Fruit fly (Drosophila melanogaster) whole organism, prepupa: Measurements from ENCODE around the gene bchs.

Experiments used
- Blimp-1 ChIP-seq: fragments of 200-800 bp; sonication (Bioruptor generic); optimal IDR thresholded peaks from 3 replicates; lab custom pipeline; 2017; ENCODE audit warnings: missing biosample characterization, missing genetic modification characterization, mild to moderate bottlenecking, moderate library complexity, missing genetic modification reagents
- CG10631 ChIP-seq: fragments of 200-800 bp; sonication (Bioruptor generic); optimal IDR thresholded peaks from 2 replicates; lab custom pipeline; 2016; ENCODE audit warnings: missing biosample characterization, missing genetic modification characterization
- CG10669 ChIP-seq: fragments of 200-800 bp; sonication (Bioruptor generic); optimal IDR thresholded peaks from 3 replicates; lab custom pipeline; 2018; ENCODE audit warnings: missing biosample characterization, mild to moderate bottlenecking, missing genetic modification characterization, moderate library complexity
- CG11294 ChIP-seq: fragments of 200-800 bp; sonication (Bioruptor generic); IDR thresholded peaks from 2 replicates; pipeline ENCODE4 v1.3.6; 2022; ENCODE audit warnings: missing biosample characterization, missing genetic modification characterization
- CG11762 ChIP-seq: fragments of 200-800 bp; sonication (Bioruptor generic); optimal IDR thresholded peaks from 3 replicates; lab custom pipeline; 2016; ENCODE audit warnings: missing biosample characterization, missing genetic modification characterization; ENCODE audit not compliant: insufficient read depth
- CG11902 ChIP-seq: fragments of 200-800 bp; sonication (Bioruptor generic); optimal IDR thresholded peaks from 3 replicates; lab custom pipeline; 2016; ENCODE audit warnings: missing biosample characterization, missing genetic modification characterization
- CG1621 ChIP-seq: fragments of 200-800 bp; sonication (Bioruptor generic); optimal IDR thresholded peaks from 3 replicates; lab custom pipeline; 2018; ENCODE audit warnings: missing biosample characterization, mild to moderate bottlenecking, missing genetic modification characterization
- CG16779 ChIP-seq: fragments of 200-800 bp; sonication (Bioruptor generic); optimal IDR thresholded peaks from 3 replicates; lab custom pipeline; 2017; ENCODE audit warnings: missing biosample characterization, mild to moderate bottlenecking, missing genetic modification characterization
- CG3032 ChIP-seq: fragments of 200-800 bp; optimal IDR thresholded peaks from 2 replicates; lab custom pipeline; 2019; ENCODE audit warnings: missing biosample characterization, mild to moderate bottlenecking, missing genetic modification characterization, moderate library complexity
- CG31627 ChIP-seq: fragments of 200-800 bp; sonication (Bioruptor generic); optimal IDR thresholded peaks from 3 replicates; lab custom pipeline; 2016; ENCODE audit warnings: missing biosample characterization, missing genetic modification characterization
- CG32006 ChIP-seq: fragments of 200-800 bp; sonication (Bioruptor generic); optimal IDR thresholded peaks from 3 replicates; lab custom pipeline; 2017; ENCODE audit warnings: missing biosample characterization, mild to moderate bottlenecking, missing genetic modification characterization
- CG34406 ChIP-seq: fragments of 200-800 bp; sonication (Bioruptor generic); optimal IDR thresholded peaks from 3 replicates; lab custom pipeline; 2016; ENCODE audit warnings: missing biosample characterization, missing genetic modification characterization
- CG3919 ChIP-seq: fragments of 200-800 bp; sonication (Bioruptor generic); optimal IDR thresholded peaks from 3 replicates; lab custom pipeline; 2016; ENCODE audit warnings: missing biosample characterization, missing genetic modification characterization
- CG4318 ChIP-seq: fragments of 200-800 bp; sonication (Bioruptor generic); optimal IDR thresholded peaks from 3 replicates; lab custom pipeline; 2017; ENCODE audit warnings: missing biosample characterization, mild to moderate bottlenecking, missing genetic modification characterization
- CG6163 ChIP-seq: fragments of 200-800 bp; sonication (Bioruptor generic); IDR thresholded peaks from 3 replicates; pipeline ENCODE4 v1.3.6; 2022; ENCODE audit warnings: missing biosample characterization, missing genetic modification characterization
- CG6276 ChIP-seq: fragments of 200-800 bp; sonication (Bioruptor generic); optimal IDR thresholded peaks from 2 replicates; lab custom pipeline; 2017; ENCODE audit warnings: missing biosample characterization, mild to moderate bottlenecking, missing genetic modification characterization
- CG6792 ChIP-seq: fragments of 200-800 bp; sonication (Bioruptor generic); optimal IDR thresholded peaks from 3 replicates; lab custom pipeline; 2016; ENCODE audit warnings: missing biosample characterization, missing genetic modification characterization
- CG7368 ChIP-seq: fragments of 200-800 bp; sonication (Bioruptor generic); optimal IDR thresholded peaks from 3 replicates; lab custom pipeline; 2016; ENCODE audit warnings: missing biosample characterization, missing genetic modification characterization
- CG8119 ChIP-seq: fragments of 200-800 bp; sonication (Bioruptor generic); IDR thresholded peaks from 3 replicates; pipeline ENCODE4 v1.3.6; 2022; ENCODE audit warnings: missing biosample characterization, missing genetic modification characterization
- CG8319 ChIP-seq: fragments of 200-800 bp; sonication (Bioruptor generic); optimal IDR thresholded peaks from 3 replicates; lab custom pipeline; 2016; ENCODE audit warnings: missing biosample characterization, missing genetic modification characterization
- CG8632 ChIP-seq: fragments of 200-800 bp; sonication (Bioruptor generic); optimal IDR thresholded peaks from 3 replicates; lab custom pipeline; 2016; ENCODE audit warnings: missing biosample characterization, missing genetic modification characterization
- CG9139 ChIP-seq: fragments of 200-800 bp; sonication (Bioruptor generic); optimal IDR thresholded peaks from 3 replicates; lab custom pipeline; 2017; ENCODE audit warnings: missing biosample characterization, mild to moderate bottlenecking, missing genetic modification characterization
- Eip78C ChIP-seq: fragments of 200-800 bp; sonication (Bioruptor generic); peaks from one replicate; lab custom pipeline; 2016; ENCODE audit warnings: missing biosample characterization, missing genetic modification characterization
- Ets21C ChIP-seq: fragments of 200-800 bp; sonication (Bioruptor generic); optimal IDR thresholded peaks from 3 replicates; lab custom pipeline; 2016; ENCODE audit warnings: missing biosample characterization, missing genetic modification characterization
- Ets96B ChIP-seq: fragments of 200-800 bp; optimal IDR thresholded peaks from 2 replicates; lab custom pipeline; 2019; ENCODE audit warnings: missing biosample characterization, mild to moderate bottlenecking, missing genetic modification characterization, moderate library complexity
- Gug ChIP-seq: fragments of 200-800 bp; sonication (Bioruptor generic); IDR thresholded peaks from 2 replicates; pipeline ENCODE4 v1.3.6; 2022; ENCODE audit warnings: missing biosample characterization, missing genetic modification characterization
- Hr4 ChIP-seq: fragments of 200-800 bp; sonication (Bioruptor generic); optimal IDR thresholded peaks from 3 replicates; lab custom pipeline; 2016; ENCODE audit warnings: missing biosample characterization, missing genetic modification characterization
- Lpt ChIP-seq: fragments of 200-800 bp; sonication (Bioruptor generic); optimal IDR thresholded peaks from 3 replicates; lab custom pipeline; 2016; ENCODE audit warnings: missing biosample characterization, missing genetic modification characterization
- Met ChIP-seq: fragments of 200-800 bp; sonication (Bioruptor generic); optimal IDR thresholded peaks from 3 replicates; lab custom pipeline; 2016; ENCODE audit warnings: missing biosample characterization, missing genetic modification characterization
- OdsH ChIP-seq: fragments of 200-800 bp; sonication (Bioruptor generic); optimal IDR thresholded peaks from 3 replicates; lab custom pipeline; 2016; ENCODE audit warnings: missing biosample characterization, missing genetic modification characterization
- Smox ChIP-seq: fragments of 200-800 bp; sonication (Bioruptor generic); optimal IDR thresholded peaks from 3 replicates; lab custom pipeline; 2016; ENCODE audit warnings: missing biosample characterization, missing genetic modification characterization
- Sox102F ChIP-seq: fragments of 200-800 bp; sonication (Bioruptor generic); optimal IDR thresholded peaks from 2 replicates; lab custom pipeline; 2016; ENCODE audit warnings: missing biosample characterization, mild to moderate bottlenecking, missing genetic modification characterization
- Sox14 ChIP-seq: fragments of 200-800 bp; sonication (Bioruptor generic); optimal IDR thresholded peaks from 3 replicates; lab custom pipeline; 2016; ENCODE audit warnings: missing biosample characterization, missing genetic modification characterization
- Sox15 ChIP-seq: fragments of 200-800 bp; sonication (Bioruptor generic); optimal IDR thresholded peaks from 3 replicates; lab custom pipeline; 2016; ENCODE audit warnings: missing biosample characterization, missing genetic modification characterization
- achi ChIP-seq: fragments of 200-800 bp; sonication (Bioruptor generic); optimal IDR thresholded peaks from 3 replicates; lab custom pipeline; 2016; ENCODE audit warnings: missing biosample characterization, missing genetic modification characterization
- cyc ChIP-seq: fragments of 200-800 bp; sonication (Bioruptor generic); optimal IDR thresholded peaks from 3 replicates; lab custom pipeline; 2016; ENCODE audit warnings: missing biosample characterization, missing genetic modification characterization
- dac ChIP-seq: fragments of 200-800 bp; sonication (Bioruptor generic); optimal IDR thresholded peaks from 2 replicates; lab custom pipeline; 2017; ENCODE audit warnings: missing biosample characterization, mild to moderate bottlenecking, missing genetic modification characterization
- dsx ChIP-seq: fragments of 200-800 bp; optimal IDR thresholded peaks from 3 replicates; lab custom pipeline; 2019; ENCODE audit warnings: missing biosample characterization, mild to moderate bottlenecking, missing genetic modification characterization, moderate library complexity; ENCODE audit not compliant: poor library complexity, severe bottlenecking
- eg ChIP-seq: fragments of 200-800 bp; sonication (Bioruptor generic); IDR thresholded peaks from 3 replicates; pipeline ENCODE4 v1.3.6; 2022; ENCODE audit warnings: missing biosample characterization, missing genetic modification characterization
- esn ChIP-seq: fragments of 200-800 bp; sonication (Bioruptor generic); optimal IDR thresholded peaks from 2 replicates; lab custom pipeline; 2016; ENCODE audit warnings: missing biosample characterization, mild to moderate bottlenecking, missing genetic modification characterization, moderate library complexity
- fd59A ChIP-seq: fragments of 200-800 bp; sonication (Bioruptor generic); optimal IDR thresholded peaks from 2 replicates; lab custom pipeline; 2017; ENCODE audit warnings: missing biosample characterization, mild to moderate bottlenecking, missing genetic modification characterization, missing genetic modification reagents
- fd85E ChIP-seq: fragments of 200-800 bp; sonication (Bioruptor generic); optimal IDR thresholded peaks from 3 replicates; lab custom pipeline; 2016; ENCODE audit warnings: missing biosample characterization, missing genetic modification characterization
- fkh ChIP-seq: fragments of 200-800 bp; sonication (Bioruptor generic); optimal IDR thresholded peaks from 3 replicates; lab custom pipeline; 2017; ENCODE audit warnings: missing biosample characterization, mild to moderate bottlenecking, missing genetic modification characterization, moderate library complexity
- lz ChIP-seq: fragments of 200-800 bp; sonication (Bioruptor generic); optimal IDR thresholded peaks from 3 replicates; lab custom pipeline; 2016; ENCODE audit warnings: missing biosample characterization, missing genetic modification characterization
- net ChIP-seq: fragments of 200-800 bp; sonication (Bioruptor generic); optimal IDR thresholded peaks from 3 replicates; lab custom pipeline; 2016; ENCODE audit warnings: missing biosample characterization, missing genetic modification characterization
- pdm3 ChIP-seq: fragments of 200-800 bp; sonication (Bioruptor generic); optimal IDR thresholded peaks from 3 replicates; lab custom pipeline; 2016; ENCODE audit warnings: missing biosample characterization, missing genetic modification characterization
- ss ChIP-seq, 2 experiments: fragments of 200-800 bp; sonication (Bioruptor generic); optimal IDR thresholded peaks; 2 replicates in 1 of 2; 3 replicates in 1 of 2; lab custom pipeline; 2017 to 2018; ENCODE audit warnings: mild to moderate bottlenecking in 2 of 2, missing biosample characterization in 2 of 2, missing genetic modification characterization in 2 of 2, moderate library complexity in 1 of 2
- svp ChIP-seq: fragments of 200-800 bp; sonication (Bioruptor generic); peaks from one replicate; lab custom pipeline; 2016; ENCODE audit warnings: missing biosample characterization, missing genetic modification characterization
- topi ChIP-seq: fragments of 200-800 bp; sonication (Bioruptor generic); optimal IDR thresholded peaks from 3 replicates; lab custom pipeline; 2016; ENCODE audit warnings: missing biosample characterization, missing genetic modification characterization
- vri ChIP-seq: fragments of 200-800 bp; sonication (Bioruptor generic); optimal IDR thresholded peaks from 3 replicates; lab custom pipeline; 2016; ENCODE audit warnings: missing biosample characterization, mild to moderate bottlenecking, missing genetic modification characterization

The bchs gene

dm6 chr2L:5879363-5879934, 27.5 kb upstream of the bchs start, which contains the start of gene rau (continued):
- peak; percentile 43 for TF ChIP-seq lz
- peak; percentile 59 for TF ChIP-seq CG7368 (GFP tag; lab: Kevin White, UChicago)
- TF ChIP-seq topi (GFP tag; lab: Kevin White, UChicago): peak; percentile 45
- TF ChIP-seq CG11762: peak; percentile 64
- peak; percentile 84 for TF ChIP-seq eg (GFP tag; lab: Robert Waterston, UW)
- TF ChIP-seq Met (GFP tag; lab: Kevin White, UChicago): peak; percentile 72
- peak; percentile 80 for TF ChIP-seq svp
- peak; percentile 83 for TF ChIP-seq fkh (GFP tag; lab: Kevin White, UChicago)
- peak; percentile 64 for TF ChIP-seq CG6792
- TF ChIP-seq CG8632 (GFP tag; lab: Kevin White, UChicago): peak; percentile 50
- TF ChIP-seq Sox15 (GFP tag; lab: Kevin White, UChicago): peak; percentile 8
- peak; percentile 77 for TF ChIP-seq Lpt
- peak; percentile 24 for TF ChIP-seq cyc
- peak; percentile 72 for TF ChIP-seq vri
- TF ChIP-seq fd85E (GFP tag; lab: Kevin White, UChicago): no peak
- peak; percentile 74 for TF ChIP-seq net (GFP tag; lab: Kevin White, UChicago)
- TF ChIP-seq ss (GFP tag; optimal IDR thresholded peaks at IDR 0.05; lab: Kevin White, UChicago): peak; percentile 56 to 70
- TF ChIP-seq CG8319: peak; percentile 14
- peak; percentile 82 for TF ChIP-seq OdsH
- peak; percentile 62 for TF ChIP-seq CG34406 (GFP tag; lab: Kevin White, UChicago)
- TF ChIP-seq CG9139 (GFP tag; lab: Kevin White, UChicago): peak; percentile 39
- peak; percentile 53; the same call in 1 of the 2 replicates for TF ChIP-seq CG11294 (GFP tag; lab: Robert Waterston, UW)
- peak; percentile 51 for TF ChIP-seq fd59A (GFP tag; lab: Kevin White, UChicago)
- peak; percentile 72 for TF ChIP-seq Sox102F
- TF ChIP-seq esn (GFP tag; lab: Kevin White, UChicago): peak; percentile 83
- TF ChIP-seq CG11902 (GFP tag; lab: Kevin White, UChicago): peak; percentile 21
- TF ChIP-seq CG16779 (tag; lab: Kevin White, UChicago): peak; percentile 56
- peak; percentile 79 for TF ChIP-seq Gug (GFP tag; lab: Robert Waterston, UW)
- TF ChIP-seq CG3919 (GFP tag; lab: Kevin White, UChicago): peak; percentile 69
- TF ChIP-seq CG32006 (GFP tag; lab: Kevin White, UChicago): peak; percentile 84
- TF ChIP-seq dac (GFP tag; lab: Kevin White, UChicago): peak; percentile 75
- TF ChIP-seq CG3032: peak; percentile 79
- peak; percentile 73 for TF ChIP-seq Sox14 (GFP tag; lab: Kevin White, UChicago)

dm6 chr2L:5881181-5881580, 25.8 kb upstream of the bchs start:
- TF ChIP-seq Met (GFP tag; lab: Kevin White, UChicago): peak; percentile 18
- TF ChIP-seq pdm3 (GFP tag; lab: Kevin White, UChicago): peak; percentile 21
- no peak for TF ChIP-seq Sox15 (GFP tag; lab: Kevin White, UChicago)
- no peak for TF ChIP-seq CG10669 (GFP tag; lab: Kevin White, UChicago)
- TF ChIP-seq dsx (GFP tag; lab: Kevin White, UChicago): peak; percentile 4
- no peak for TF ChIP-seq cyc
- TF ChIP-seq CG31627 (GFP tag; lab: Kevin White, UChicago): peak; percentile 9
- TF ChIP-seq Ets21C (GFP tag; lab: Kevin White, UChicago): no peak
- TF ChIP-seq CG10631: peak; percentile 46
- peak; percentile 74 for TF ChIP-seq Eip78C (GFP tag; lab: Kevin White, UChicago)
- TF ChIP-seq CG1621: no peak
- TF ChIP-seq CG4318: peak; percentile 19
- TF ChIP-seq Smox: no peak
- TF ChIP-seq fkh (GFP tag; lab: Kevin White, UChicago): peak; percentile 38
- TF ChIP-seq CG8119: peak; percentile 65
- peak; percentile 25 for TF ChIP-seq CG6276 (GFP tag; lab: Kevin White, UChicago)
- TF ChIP-seq dac (GFP tag; lab: Kevin White, UChicago): no peak
- TF ChIP-seq CG6792: no peak
- no peak for TF ChIP-seq net (GFP tag; lab: Kevin White, UChicago)
- peak; percentile 58 for TF ChIP-seq Hr4 (GFP tag; lab: Kevin White, UChicago)
- peak; percentile 12 for TF ChIP-seq Ets96B
- TF ChIP-seq CG3919 (GFP tag; lab: Kevin White, UChicago): peak; percentile 37
- TF ChIP-seq OdsH: peak; percentile 37
- TF ChIP-seq Sox14 (GFP tag; lab: Kevin White, UChicago): peak; percentile 7
- TF ChIP-seq CG6163 (GFP tag; lab: Robert Waterston, UW): peak; percentile 66; the same call in 2 of the 3 replicates
- TF ChIP-seq Blimp-1 (GFP tag; lab: Kevin White, UChicago): no peak
- peak; percentile 20 for TF ChIP-seq svp
- peak; percentile 39 for TF ChIP-seq achi (GFP tag; lab: Kevin White, UChicago)
